Worm (Caenorhabditis elegans) whole organism, L4/young adult: Measurements from ENCODE around the gene F58H1.3.

Experiments
- W03F9.2 ChIP-seq: fragments of 150-350 bp; optimal IDR thresholded peaks from 2 replicates; lab custom pipeline; 2014; ENCODE audit warnings: missing biosample characterization, missing genetic modification characterization
- dao-5 ChIP-seq: sonication (generic microtip); optimal IDR thresholded peaks from 2 replicates; lab custom pipeline; 2016; ENCODE audit warnings: missing genotype, missing genetic modification characterization, moderate library complexity, missing compliant biosample characterization
- him-1 ChIP-seq: sonication (generic microtip); optimal IDR thresholded peaks from 2 replicates; lab custom pipeline; 2016; ENCODE audit warnings: missing genotype, missing genetic modification reagents, missing genetic modification characterization, missing compliant biosample characterization

- no peak for TF ChIP-seq dao-5
- no peak for TF ChIP-seq him-1 (tag; lab: Kevin White, UChicago)
- no peak for TF ChIP-seq W03F9.2
These were observed 17.4 kb downstream of the F58H1.3 start for ce11 chrV:11951227-11951626.
